Fruit fly (Drosophila melanogaster) whole organism, embryonic: ENCODE measurements around the gene Pa1.
A peak's percentile ranks its signal among the peaks of the same experiment; 100 is the strongest.

ENCODE experiments used
- Atf3 ChIP-seq: fragments of 200-800 bp; sonication (Bioruptor generic); optimal IDR thresholded peaks from 3 replicates; lab custom pipeline; 2016; ENCODE audit warnings: missing biosample characterization, missing genetic modification characterization
- B-H1 ChIP-seq: fragments of 200-800 bp; sonication (Bioruptor generic); IDR thresholded peaks from 3 replicates; pipeline ENCODE4 v1.3.6; 2022; ENCODE audit warnings: missing biosample characterization, missing genetic modification characterization
- C15 ChIP-seq: fragments of 200-800 bp; sonication (Bioruptor generic); IDR thresholded peaks from 3 replicates; pipeline ENCODE4 v1.3.6; 2022; ENCODE audit warnings: missing biosample characterization, missing genetic modification characterization
- CG10565 ChIP-seq: fragments of 200-800 bp; sonication (Bioruptor generic); optimal IDR thresholded peaks from 3 replicates; lab custom pipeline; 2016; ENCODE audit warnings: missing biosample characterization, mild to moderate bottlenecking, missing genetic modification characterization
- CG10979 ChIP-seq: fragments of 200-800 bp; sonication (Bioruptor generic); optimal IDR thresholded peaks from 2 replicates; lab custom pipeline; 2018; ENCODE audit warnings: missing biosample characterization, mild to moderate bottlenecking, missing genetic modification characterization, moderate library complexity
- CG12942 ChIP-seq: fragments of 200-800 bp; sonication (Bioruptor generic); optimal IDR thresholded peaks from 3 replicates; lab custom pipeline; 2016; ENCODE audit warnings: missing biosample characterization, missing genetic modification characterization
- CG17612 ChIP-seq: fragments of 200-800 bp; sonication (Bioruptor generic); IDR thresholded peaks from 2 replicates; pipeline ENCODE4 v1.3.6; 2022; ENCODE audit warnings: missing biosample characterization, missing genetic modification characterization
- CG1792 ChIP-seq: fragments of 200-800 bp; sonication (Bioruptor generic); optimal IDR thresholded peaks from 2 replicates; lab custom pipeline; 2016; ENCODE audit warnings: missing biosample characterization, missing genetic modification characterization
- CG18476 ChIP-seq: fragments of 200-800 bp; sonication (Bioruptor generic); optimal IDR thresholded peaks from 2 replicates; lab custom pipeline; 2016; ENCODE audit warnings: missing biosample characterization, mild to moderate bottlenecking, missing genetic modification characterization
- CG31365 ChIP-seq: fragments of 200-800 bp; sonication (Bioruptor generic); optimal IDR thresholded peaks from 2 replicates; lab custom pipeline; 2018; ENCODE audit warnings: missing biosample characterization, mild to moderate bottlenecking, missing genetic modification characterization
- CG3281 ChIP-seq: fragments of 200-800 bp; sonication (Bioruptor generic); optimal IDR thresholded peaks from 3 replicates; lab custom pipeline; 2017; ENCODE audit warnings: missing biosample characterization, mild to moderate bottlenecking, missing genetic modification characterization
- CG34376 ChIP-seq: fragments of 200-800 bp; sonication (Bioruptor generic); optimal IDR thresholded peaks from 2 replicates; lab custom pipeline; 2018; ENCODE audit warnings: missing biosample characterization, mild to moderate bottlenecking, missing genetic modification characterization
- CG34422 ChIP-seq: fragments of 200-800 bp; sonication (Bioruptor generic); IDR thresholded peaks from 3 replicates; pipeline ENCODE4 v1.3.6; 2022; ENCODE audit warnings: missing biosample characterization, missing genetic modification characterization
- CG3847 ChIP-seq: fragments of 200-800 bp; sonication (Bioruptor generic); IDR thresholded peaks from 2 replicates; pipeline ENCODE4 v1.3.6; 2022; ENCODE audit warnings: missing biosample characterization, missing genetic modification characterization
- CG4282 ChIP-seq: fragments of 200-800 bp; sonication (Bioruptor generic); optimal IDR thresholded peaks from 2 replicates; lab custom pipeline; 2016; ENCODE audit warnings: missing biosample characterization, missing genetic modification characterization
- CG43689 ChIP-seq: fragments of 200-800 bp; sonication (Bioruptor generic); IDR thresholded peaks from 2 replicates; pipeline ENCODE4 v1.3.6; 2022; ENCODE audit warnings: missing biosample characterization, missing genetic modification characterization
- CG4424 ChIP-seq: fragments of 200-800 bp; sonication (Bioruptor generic); optimal IDR thresholded peaks from 3 replicates; lab custom pipeline; 2016; ENCODE audit warnings: missing biosample characterization, missing genetic modification characterization
- CG8290 ChIP-seq, 3 experiments: fragments of 200-800 bp; sonication (Bioruptor generic); optimal IDR thresholded peaks; 2 replicates each; lab custom pipeline; 2016 to 2019; ENCODE audit warnings: missing biosample characterization in 3 of 3, missing genetic modification characterization in 3 of 3, mild to moderate bottlenecking in 2 of 3, moderate library complexity in 1 of 3
- CG9437 ChIP-seq: fragments of 200-800 bp; sonication (Bioruptor generic); optimal IDR thresholded peaks from 2 replicates; lab custom pipeline; 2018; ENCODE audit warnings: missing biosample characterization, mild to moderate bottlenecking, missing genetic modification characterization
- CG9727 ChIP-seq: fragments of 200-800 bp; sonication (Bioruptor generic); optimal IDR thresholded peaks from 3 replicates; lab custom pipeline; 2017; ENCODE audit warnings: missing biosample characterization, mild to moderate bottlenecking, missing genetic modification characterization
- CG9817 ChIP-seq: fragments of 200-800 bp; sonication (Bioruptor generic); optimal IDR thresholded peaks from 2 replicates; lab custom pipeline; 2018; ENCODE audit warnings: missing biosample characterization, mild to moderate bottlenecking, missing genetic modification characterization, moderate library complexity
- CG9876 ChIP-seq: fragments of 200-800 bp; sonication (Bioruptor generic); optimal IDR thresholded peaks from 2 replicates; lab custom pipeline; 2016; ENCODE audit warnings: missing biosample characterization, missing genetic modification characterization
- Dek ChIP-seq: fragments of 200-800 bp; sonication (Bioruptor generic); optimal IDR thresholded peaks from 3 replicates; lab custom pipeline; 2019; ENCODE audit warnings: missing biosample characterization, mild to moderate bottlenecking, missing genetic modification characterization, moderate library complexity
- Dfd ChIP-seq, 2 experiments: fragments of >200 bp; optimal IDR thresholded peaks; 2 replicates each; lab custom pipeline; 2017; ENCODE audit warnings: missing biosample characterization in 2 of 2, missing genetic modification characterization in 2 of 2
- Dip2 ChIP-seq: fragments of 200-800 bp; sonication (Bioruptor generic); IDR thresholded peaks from 2 replicates; pipeline ENCODE4 v1.3.6; 2022; ENCODE audit warnings: missing biosample characterization, missing genetic modification characterization
- Dip3 ChIP-seq: fragments of 200-800 bp; sonication (Bioruptor generic); optimal IDR thresholded peaks from 3 replicates; lab custom pipeline; 2016; ENCODE audit warnings: missing biosample characterization, missing genetic modification characterization
- Doc3 ChIP-seq: fragments of 200-800 bp; sonication (Bioruptor generic); IDR thresholded peaks from 3 replicates; pipeline ENCODE4 v1.3.6; 2022; ENCODE audit warnings: missing biosample characterization, missing genetic modification characterization; ENCODE audit not compliant: partially characterized antibody
- Ets65A ChIP-seq: fragments of 200-800 bp; sonication (Bioruptor generic); peaks from one replicate; lab custom pipeline; 2016; ENCODE audit warnings: missing biosample characterization, missing genetic modification characterization
- Ets97D ChIP-seq: fragments of 200-800 bp; sonication (Bioruptor generic); optimal IDR thresholded peaks from 3 replicates; lab custom pipeline; 2016; ENCODE audit warnings: missing biosample characterization, missing genetic modification characterization
- Gug ChIP-seq: fragments of 200-800 bp; sonication (Bioruptor generic); IDR thresholded peaks from 4 replicates; pipeline ENCODE4 v1.3.6; 2022; ENCODE audit warnings: missing biosample characterization, missing genetic modification characterization
- HmgD ChIP-seq: fragments of 200-800 bp; sonication (Bioruptor generic); optimal IDR thresholded peaks from 3 replicates; lab custom pipeline; 2016; ENCODE audit warnings: missing biosample characterization, missing genetic modification characterization
- HmgZ ChIP-seq: fragments of 200-800 bp; sonication (Bioruptor generic); optimal IDR thresholded peaks from 2 replicates; lab custom pipeline; 2018; ENCODE audit warnings: missing biosample characterization, mild to moderate bottlenecking, missing genetic modification characterization
- MTF-1 ChIP-seq: fragments of 200-800 bp; sonication (Bioruptor generic); optimal IDR thresholded peaks from 2 replicates; lab custom pipeline; 2018; ENCODE audit warnings: missing biosample characterization, mild to moderate bottlenecking, missing genetic modification characterization, borderline replicate concordance
- Myb ChIP-seq: fragments of 200-800 bp; sonication (Bioruptor generic); optimal IDR thresholded peaks from 2 replicates; lab custom pipeline; 2016; ENCODE audit warnings: missing biosample characterization, missing genetic modification characterization
- NC2β ChIP-seq: fragments of 200-800 bp; sonication (Bioruptor generic); optimal IDR thresholded peaks from 2 replicates; lab custom pipeline; 2016; ENCODE audit warnings: missing biosample characterization, missing genetic modification characterization
- Sin3A ChIP-seq: fragments of >200 bp; optimal IDR thresholded peaks from 2 replicates; lab custom pipeline; 2018
- ase ChIP-seq: fragments of 200-800 bp; sonication (Bioruptor generic); IDR thresholded peaks from 3 replicates; pipeline ENCODE4 v1.3.6; 2022; ENCODE audit warnings: missing biosample characterization, missing genetic modification characterization
- bcd ChIP-seq: fragments of 200-800 bp; sonication (Bioruptor generic); optimal IDR thresholded peaks from 2 replicates; lab custom pipeline; 2017; ENCODE audit warnings: missing biosample characterization, mild to moderate bottlenecking, missing genetic modification characterization
- chn ChIP-seq: fragments of 200-800 bp; sonication (Bioruptor generic); optimal IDR thresholded peaks from 2 replicates; lab custom pipeline; 2016; ENCODE audit warnings: missing biosample characterization, missing genetic modification characterization
- cwo ChIP-seq: fragments of 200-800 bp; sonication (Bioruptor generic); optimal IDR thresholded peaks from 3 replicates; lab custom pipeline; 2017; ENCODE audit warnings: missing biosample characterization, missing genetic modification characterization, mild to moderate bottlenecking, moderate library complexity, missing genetic modification reagents
- h ChIP-seq: fragments of >200 bp; optimal IDR thresholded peaks from 2 replicates; lab custom pipeline; 2017
- her ChIP-seq: fragments of 200-800 bp; sonication (Bioruptor generic); optimal IDR thresholded peaks from 2 replicates; lab custom pipeline; 2016; ENCODE audit warnings: missing biosample characterization, missing genetic modification characterization
- odd ChIP-seq: fragments of 200-800 bp; sonication (Bioruptor generic); optimal IDR thresholded peaks from 2 replicates; lab custom pipeline; 2017; ENCODE audit warnings: missing biosample characterization, mild to moderate bottlenecking, missing genetic modification characterization
- pan ChIP-seq, 4 experiments: fragments of >200 bp in 3 of 4; fragments of 200-800 bp in 1 of 4; sonication (Bioruptor generic) in 1 of 4; optimal IDR thresholded peaks in 3 of 4; IDR thresholded peaks in 1 of 4; 2 replicates each; pipeline versions ENCODE4 v1.3.6 to Lab custom; 2017 to 2022; ENCODE audit warnings: missing biosample characterization in 2 of 4, missing genetic modification characterization in 2 of 4, mixed read lengths in 1 of 4
- pnt ChIP-seq: fragments of 200-800 bp; sonication (Bioruptor generic); optimal IDR thresholded peaks from 3 replicates; lab custom pipeline; 2016; ENCODE audit warnings: missing biosample characterization, missing genetic modification characterization
- schlank ChIP-seq: fragments of 200-800 bp; sonication (Bioruptor generic); optimal IDR thresholded peaks from 2 replicates; lab custom pipeline; 2018; ENCODE audit warnings: missing biosample characterization, mild to moderate bottlenecking, missing genetic modification characterization
- sd ChIP-seq: fragments of 200-800 bp; sonication (Bioruptor generic); optimal IDR thresholded peaks from 3 replicates; lab custom pipeline; 2018; ENCODE audit warnings: missing biosample characterization, mild to moderate bottlenecking, missing genetic modification characterization, moderate library complexity
- sens ChIP-seq: fragments of 200-800 bp; sonication (Bioruptor generic); peaks from one replicate; lab custom pipeline; 2016; ENCODE audit warnings: missing biosample characterization, missing genetic modification characterization
- sisA ChIP-seq: fragments of 200-800 bp; sonication (Bioruptor generic); IDR thresholded peaks from 2 replicates; pipeline ENCODE4 v1.3.6; 2022; ENCODE audit warnings: missing biosample characterization, missing genetic modification characterization
- stc ChIP-seq: fragments of 200-800 bp; sonication (Bioruptor generic); IDR thresholded peaks from 2 replicates; pipeline ENCODE4 v1.3.6; 2022; ENCODE audit warnings: missing biosample characterization, missing genetic modification characterization
- tna ChIP-seq: fragments of 200-800 bp; sonication (Bioruptor generic); IDR thresholded peaks from 2 replicates; pipeline ENCODE4 v1.3.6; 2022; ENCODE audit warnings: missing biosample characterization, missing genetic modification characterization; ENCODE audit not compliant: partially characterized antibody

Pa1 gene

DNA sequence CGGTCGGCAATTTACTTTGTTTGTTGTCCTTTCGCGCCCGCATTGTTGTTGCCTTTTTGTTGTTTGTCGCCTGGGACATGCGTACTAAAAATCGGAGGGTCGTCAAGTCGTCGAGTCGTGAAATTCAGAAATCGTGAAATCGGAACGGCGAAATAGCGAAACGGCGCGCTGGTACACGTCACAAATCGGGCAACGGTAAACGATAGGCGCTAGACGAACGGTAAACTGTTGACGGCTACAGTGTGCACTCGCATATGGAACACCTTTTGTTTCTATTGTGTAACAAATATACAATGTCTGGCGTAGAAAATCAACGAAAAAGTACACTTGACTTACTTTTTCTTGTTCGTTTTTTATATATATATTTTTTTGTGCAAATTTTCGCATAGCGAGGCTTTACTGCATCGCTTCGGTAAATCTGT lies 25.0 kb downstream of the Pa1 start (continued):
- no peak for TF ChIP-seq CG9876 (GFP tag; lab: Kevin White, UChicago)
- TF ChIP-seq Myb (GFP tag; lab: Kevin White, UChicago), result peak; percentile 36
- peak; percentile 80 for TF ChIP-seq sens
- no peak for TF ChIP-seq Dfd (GFP tag; optimal IDR thresholded peaks at IDR 0.05; lab: Kevin White, UChicago)
- TF ChIP-seq chn, result peak; percentile 43
- no peak for TF ChIP-seq HmgD (GFP tag; lab: Kevin White, UChicago)
- TF ChIP-seq ase (GFP tag; lab: Robert Waterston, UW), result peak; percentile 56; the same call in 1 of the 3 replicates
- no peak for TF ChIP-seq CG9437
- no peak for TF ChIP-seq pan (optimal IDR thresholded peaks at IDR 0.05; lab: Kevin White, UChicago)
- peak in 1 of 2 experiments; percentile 77 for TF ChIP-seq pan (GFP tag; optimal IDR thresholded peaks at IDR 0.05 in 1 of 2, IDR thresholded peaks at IDR 0.05 in 1 of 2)
- peak; percentile 62 for TF ChIP-seq B-H1 (GFP tag; lab: Robert Waterston, UW)
- TF ChIP-seq Doc3 (GFP tag; lab: Robert Waterston, UW), result no peak
- TF ChIP-seq Sin3A, result no peak
- peak; percentile 52 for TF ChIP-seq schlank (tag; lab: Kevin White, UChicago)
- TF ChIP-seq sisA (GFP tag; lab: Robert Waterston, UW), result peak; percentile 78
- TF ChIP-seq CG1792 (GFP tag; lab: Kevin White, UChicago), result no peak
- TF ChIP-seq Gug (GFP tag; lab: Robert Waterston, UW), result peak; percentile 76; the same call in 3 of the 4 replicates
- TF ChIP-seq Atf3 (GFP tag; lab: Kevin White, UChicago), result no peak
- no peak for TF ChIP-seq sd (tag; lab: Kevin White, UChicago)
- no peak for TF ChIP-seq CG8290 (GFP tag; optimal IDR thresholded peaks at IDR 0.05; lab: Kevin White, UChicago)
- peak in 1 of 2 experiments; percentile 47 for TF ChIP-seq CG8290 (tag; optimal IDR thresholded peaks at IDR 0.05; lab: Kevin White, UChicago)
- TF ChIP-seq CG12942 (GFP tag; lab: Kevin White, UChicago), result peak; percentile 43
- no peak for TF ChIP-seq tna (GFP tag; lab: Robert Waterston, UW)
- no peak for TF ChIP-seq CG31365 (tag; lab: Kevin White, UChicago)
- peak; percentile 61 for TF ChIP-seq CG9727
- peak; percentile 75 for TF ChIP-seq CG9817
- no peak for TF ChIP-seq Dip2 (GFP tag; lab: Robert Waterston, UW)
- TF ChIP-seq stc (GFP tag; lab: Robert Waterston, UW), result peak; percentile 58; the same call in 1 of the 2 replicates
- TF ChIP-seq pnt, result peak; percentile 49
- peak; percentile 9 for TF ChIP-seq MTF-1 (GFP tag; lab: Kevin White, UChicago)
- peak; percentile 21 for TF ChIP-seq odd (GFP tag; lab: Kevin White, UChicago)
- TF ChIP-seq h (lab: Kevin White, UChicago), result no peak
- peak; percentile 41 for TF ChIP-seq CG4424
- TF ChIP-seq CG18476 (GFP tag; lab: Kevin White, UChicago), result peak; percentile 51
- TF ChIP-seq CG3281 (GFP tag; lab: Kevin White, UChicago), result peak; percentile 79
- no peak for TF ChIP-seq CG4282 (GFP tag; lab: Kevin White, UChicago)
- no peak for TF ChIP-seq CG10979
- peak; percentile 67 for TF ChIP-seq cwo (GFP tag; lab: Kevin White, UChicago)
- peak; percentile 58 for TF ChIP-seq CG17612 (GFP tag; lab: Robert Waterston, UW)
- TF ChIP-seq HmgZ (tag; lab: Kevin White, UChicago), result peak; percentile 42
- peak; percentile 71 for TF ChIP-seq Dip3 (GFP tag; lab: Kevin White, UChicago)
- TF ChIP-seq Ets97D, result peak; percentile 11
- TF ChIP-seq bcd (GFP tag; lab: Kevin White, UChicago), result peak; percentile 72
- peak; percentile 69 for TF ChIP-seq Dek (tag; lab: Kevin White, UChicago)
- peak; percentile 49 for TF ChIP-seq CG34376
- TF ChIP-seq CG3847 (GFP tag; lab: Robert Waterston, UW), result peak; percentile 72
- TF ChIP-seq her (GFP tag; lab: Kevin White, UChicago), result no peak
- TF ChIP-seq CG43689 (GFP tag; lab: Robert Waterston, UW), result no peak
- TF ChIP-seq CG10565, result no peak
- peak; percentile 79 for TF ChIP-seq Ets65A
- 0 out of 3 replicates have a peak, but pooled peaks have one; percentile 49 for TF ChIP-seq C15 (GFP tag; lab: Robert Waterston, UW)
- 0 out of 3 replicates have a peak, but pooled peaks have one; percentile 36 for TF ChIP-seq CG34422 (GFP tag; lab: Robert Waterston, UW)
- TF ChIP-seq NC2β (GFP tag; lab: Kevin White, UChicago), result no peak
